Worm (Caenorhabditis elegans) whole organism, L1 larva: Measurements from ENCODE around the gene ZC513.14.

Experiments used
- C16A3.4 ChIP-seq: fragments of 150-350 bp; optimal IDR thresholded peaks from 2 replicates; lab custom pipeline; 2014; ENCODE audit warnings: missing biosample characterization, missing genetic modification characterization
- F16B12.6 ChIP-seq: fragments of 150-350 bp; optimal IDR thresholded peaks from 2 replicates; lab custom pipeline; 2014; ENCODE audit warnings: missing biosample characterization, missing genetic modification characterization
- Y116A8C.19 ChIP-seq: sonication (generic microtip); optimal IDR thresholded peaks from 2 replicates; lab custom pipeline; 2016; ENCODE audit warnings: missing compliant biosample characterization, missing genetic modification characterization, borderline replicate concordance
- aha-1 ChIP-seq: fragments of 150-350 bp; optimal IDR thresholded peaks from 2 replicates; lab custom pipeline; 2014; ENCODE audit warnings: missing biosample characterization, missing genetic modification characterization
- alr-1 ChIP-seq: fragments of 200-800 bp; sonication (Bioruptor generic); optimal IDR thresholded peaks from 2 replicates; lab custom pipeline; 2018; ENCODE audit warnings: borderline replicate concordance, mild to moderate bottlenecking, missing genetic modification characterization, missing compliant biosample characterization
- ama-1 ChIP-seq: fragments of 150-350 bp; optimal IDR thresholded peaks from 2 replicates; lab custom pipeline; 2014
- blmp-1 ChIP-seq: fragments of 150-350 bp; optimal IDR thresholded peaks from 2 replicates; lab custom pipeline; 2014; ENCODE audit warnings: missing biosample characterization, missing genetic modification characterization
- ceh-8 ChIP-seq: fragments of 200-800 bp; sonication (Bioruptor generic); optimal IDR thresholded peaks from 2 replicates; lab custom pipeline; 2018; ENCODE audit warnings: mild to moderate bottlenecking, missing genetic modification characterization, moderate library complexity, missing compliant biosample characterization
- ceh-88 ChIP-seq: fragments of 200-800 bp; sonication (Bioruptor generic); IDR thresholded peaks from 2 replicates; pipeline ENCODE4 v1.3.6; 2022; ENCODE audit warnings: missing genetic modification characterization, missing compliant biosample characterization
- egl-13 ChIP-seq: sonication (generic microtip); optimal IDR thresholded peaks from 2 replicates; lab custom pipeline; 2016; ENCODE audit warnings: missing genotype, missing genetic modification reagents, missing genetic modification characterization, missing compliant biosample characterization
- ets-5 ChIP-seq: fragments of 200-800 bp; sonication (Bioruptor generic); IDR thresholded peaks from 2 replicates; pipeline ENCODE4 v1.3.6; 2022; ENCODE audit warnings: missing genetic modification characterization, missing compliant biosample characterization
- fkh-8 ChIP-seq: sonication (generic microtip); optimal IDR thresholded peaks from 2 replicates; lab custom pipeline; 2016; ENCODE audit warnings: mild to moderate bottlenecking, missing genetic modification characterization, missing compliant biosample characterization
- fos-1 ChIP-seq: fragments of 150-350 bp; optimal IDR thresholded peaks from 2 replicates; lab custom pipeline; 2014; ENCODE audit warnings: missing biosample characterization, missing genetic modification characterization
- grh-1 ChIP-seq: fragments of 200-800 bp; sonication (Bioruptor generic); IDR thresholded peaks from 2 replicates; pipeline ENCODE4 v1.3.6; 2022; ENCODE audit warnings: missing genetic modification reagents, missing genetic modification characterization, missing compliant biosample characterization
- irx-1 ChIP-seq: sonication (generic microtip); optimal IDR thresholded peaks from 2 replicates; lab custom pipeline; 2016; ENCODE audit warnings: missing genetic modification characterization, missing compliant biosample characterization
- isw-1 ChIP-seq: fragments of 200-800 bp; sonication (Bioruptor generic); IDR thresholded peaks from 2 replicates; pipeline ENCODE4 v1.3.6; 2022; ENCODE audit warnings: missing genetic modification characterization, missing compliant biosample characterization
- jun-1 ChIP-seq: fragments of 150-350 bp; optimal IDR thresholded peaks from 2 replicates; lab custom pipeline; 2014; ENCODE audit warnings: missing biosample characterization, missing genetic modification reagents, missing genetic modification characterization
- lin-13 ChIP-seq: fragments of 150-350 bp; optimal IDR thresholded peaks from 2 replicates; lab custom pipeline; 2014; ENCODE audit warnings: missing biosample characterization, missing genetic modification reagents, missing genetic modification characterization
- lin-14 ChIP-seq: fragments of 200-800 bp; sonication (Bioruptor generic); optimal IDR thresholded peaks from 2 replicates; lab custom pipeline; 2018; ENCODE audit warnings: mild to moderate bottlenecking, missing genetic modification characterization, moderate library complexity, missing compliant biosample characterization
- lin-35 ChIP-seq, 2 experiments: fragments of 150-350 bp; optimal IDR thresholded peaks; 2 replicates each; lab custom pipeline; 2014; ENCODE audit warnings: missing biosample characterization in 2 of 2, missing genetic modification characterization in 2 of 2, missing genetic modification reagents in 2 of 2
- lir-3 ChIP-seq: sonication (generic microtip); optimal IDR thresholded peaks from 2 replicates; lab custom pipeline; 2016; ENCODE audit warnings: mild to moderate bottlenecking, missing genetic modification characterization, moderate library complexity, missing compliant biosample characterization; ENCODE audit not compliant: poor library complexity
- mdl-1 ChIP-seq, 2 experiments: fragments of 150-350 bp; optimal IDR thresholded peaks; 2 replicates each; lab custom pipeline; 2014 to 2017; ENCODE audit warnings: missing biosample characterization in 2 of 2, missing genetic modification characterization in 2 of 2, inconsistent platforms in 1 of 2
- mef-2 ChIP-seq: fragments of 150-350 bp; optimal IDR thresholded peaks from 2 replicates; lab custom pipeline; 2014; ENCODE audit warnings: missing biosample characterization, missing genetic modification characterization
- mep-1 ChIP-seq: fragments of 150-350 bp; optimal IDR thresholded peaks from 2 replicates; lab custom pipeline; 2014; ENCODE audit warnings: missing biosample characterization, missing genetic modification characterization
- nhr-19 ChIP-seq: fragments of 200-800 bp; sonication (Bioruptor generic); conservative IDR thresholded peaks from 2 replicates; pipeline ENCODE4 v1.3.6; 2022; ENCODE audit warnings: missing genetic modification characterization, missing compliant biosample characterization
- nhr-28 ChIP-seq: fragments of 150-350 bp; optimal IDR thresholded peaks from 2 replicates; lab custom pipeline; 2014; ENCODE audit warnings: missing biosample characterization, missing genetic modification characterization
- nhr-47 ChIP-seq: sonication (generic microtip); optimal IDR thresholded peaks from 2 replicates; lab custom pipeline; 2016; ENCODE audit warnings: mild to moderate bottlenecking, missing genetic modification characterization, moderate library complexity, missing compliant biosample characterization
- nhr-77 ChIP-seq: fragments of 150-350 bp; optimal IDR thresholded peaks from 2 replicates; lab custom pipeline; 2014; ENCODE audit warnings: missing biosample characterization, missing genetic modification characterization
- nhr-85 ChIP-seq: sonication (generic microtip); peaks from one replicate; lab custom pipeline; 2016; ENCODE audit warnings: missing genetic modification characterization, inconsistent platforms, missing compliant biosample characterization
- nhr-90 ChIP-seq: sonication (generic microtip); optimal IDR thresholded peaks from 2 replicates; lab custom pipeline; 2016; ENCODE audit warnings: mild to moderate bottlenecking, missing genetic modification characterization, missing compliant biosample characterization; ENCODE audit not compliant: poor library complexity
- snpc-4 ChIP-seq: fragments of 150-350 bp; optimal IDR thresholded peaks from 2 replicates; lab custom pipeline; 2014; ENCODE audit warnings: missing biosample characterization, missing genetic modification characterization
- snu-23 ChIP-seq: sonication (generic microtip); optimal IDR thresholded peaks from 2 replicates; lab custom pipeline; 2016; ENCODE audit warnings: missing genetic modification characterization, missing compliant biosample characterization
- sox-4 ChIP-seq: sonication (generic microtip); optimal IDR thresholded peaks from 2 replicates; lab custom pipeline; 2016; ENCODE audit warnings: missing genetic modification characterization, missing compliant biosample characterization
- tbx-2 ChIP-seq: sonication (generic microtip); optimal IDR thresholded peaks from 2 replicates; lab custom pipeline; 2016; ENCODE audit warnings: missing genetic modification characterization, missing compliant biosample characterization
- tlp-1 ChIP-seq: fragments of 150-350 bp; optimal IDR thresholded peaks from 2 replicates; lab custom pipeline; 2014; ENCODE audit warnings: missing biosample characterization, missing genetic modification characterization
- unc-30 ChIP-seq: sonication (generic microtip); optimal IDR thresholded peaks from 2 replicates; lab custom pipeline; 2017; ENCODE audit warnings: missing biosample characterization, missing genetic modification characterization
- unc-98 ChIP-seq: fragments of 200-800 bp; sonication (Bioruptor generic); IDR thresholded peaks from 2 replicates; pipeline ENCODE4 v1.3.6; 2022; ENCODE audit warnings: missing genetic modification characterization, missing compliant biosample characterization
- vab-15 ChIP-seq: sonication (generic microtip); optimal IDR thresholded peaks from 2 replicates; lab custom pipeline; 2017; ENCODE audit warnings: missing genotype, mild to moderate bottlenecking, missing genetic modification characterization, missing compliant biosample characterization
- zag-1 ChIP-seq: fragments of 150-350 bp; optimal IDR thresholded peaks from 2 replicates; lab custom pipeline; 2014; ENCODE audit warnings: missing biosample characterization, missing genetic modification characterization

ZC513.14 gene

ce11 chrV:8062074-8062473 lies 26.2 kb upstream of the ZC513.14 start, which contains the start of gene str-139:
TSS of gene str-139 (minus strand) at chrV:8062174.
- TF ChIP-seq irx-1 (tag; lab: Kevin White, UChicago), result no peak
- TF ChIP-seq mdl-1 (tag; optimal IDR thresholded peaks at IDR 0.05; lab: Kevin White, UChicago), result no peak
- no peak for TF ChIP-seq zag-1 (tag; lab: Kevin White, UChicago)
- no peak for TF ChIP-seq ceh-8 (GFP tag; lab: Kevin White, UChicago)
- TF ChIP-seq lin-35 (GFP tag; optimal IDR thresholded peaks at IDR 0.05; lab: Kevin White, UChicago), result no peak
- no peak for TF ChIP-seq aha-1
- TF ChIP-seq fkh-8 (tag; lab: Kevin White, UChicago), result no peak
- TF ChIP-seq mef-2 (tag; lab: Kevin White, UChicago), result no peak
- TF ChIP-seq isw-1, result no peak
- TF ChIP-seq Y116A8C.19 (tag; lab: Kevin White, UChicago), result no peak
- no peak for TF ChIP-seq ama-1
- no peak for TF ChIP-seq mep-1 (tag; lab: Kevin White, UChicago)
- no peak for TF ChIP-seq lin-14 (GFP tag; lab: Kevin White, UChicago)
- no peak for TF ChIP-seq lin-13
- TF ChIP-seq tlp-1 (tag; lab: Kevin White, UChicago), result no peak
- TF ChIP-seq nhr-19 (GFP tag; lab: Robert Waterston, UW), result no peak
- TF ChIP-seq nhr-47, result no peak
- no peak for TF ChIP-seq ceh-88 (GFP tag; lab: Robert Waterston, UW)
- TF ChIP-seq lir-3, result no peak

- no peak for TF ChIP-seq irx-1 (tag; lab: Kevin White, UChicago)
- no peak for TF ChIP-seq snpc-4
- TF ChIP-seq C16A3.4 (tag; lab: Kevin White, UChicago), result no peak
- no peak for TF ChIP-seq sox-4
- TF ChIP-seq alr-1 (tag; lab: Kevin White, UChicago), result no peak
- TF ChIP-seq nhr-28, result no peak
- TF ChIP-seq egl-13, result no peak
- TF ChIP-seq F16B12.6 (tag; lab: Kevin White, UChicago), result no peak
- TF ChIP-seq nhr-90, result no peak
- no peak for TF ChIP-seq lir-3
- no peak for TF ChIP-seq unc-30
- no peak for TF ChIP-seq nhr-77 (tag; lab: Kevin White, UChicago)
- no peak for TF ChIP-seq lin-35 (GFP tag; optimal IDR thresholded peaks at IDR 0.05; lab: Kevin White, UChicago)
- TF ChIP-seq lin-14 (GFP tag; lab: Kevin White, UChicago), result no peak
- TF ChIP-seq ets-5, result no peak
- no peak for TF ChIP-seq vab-15 (tag; lab: Kevin White, UChicago)
- TF ChIP-seq unc-98, result no peak
- no peak for TF ChIP-seq jun-1 (tag; lab: Kevin White, UChicago)
Observed at ce11 chrV:8058359-8058758, 22.5 kb upstream of the ZC513.14 start, which contains the start of gene str-138. TSS of gene str-138 (plus strand) at chrV:8058659.

DNA sequence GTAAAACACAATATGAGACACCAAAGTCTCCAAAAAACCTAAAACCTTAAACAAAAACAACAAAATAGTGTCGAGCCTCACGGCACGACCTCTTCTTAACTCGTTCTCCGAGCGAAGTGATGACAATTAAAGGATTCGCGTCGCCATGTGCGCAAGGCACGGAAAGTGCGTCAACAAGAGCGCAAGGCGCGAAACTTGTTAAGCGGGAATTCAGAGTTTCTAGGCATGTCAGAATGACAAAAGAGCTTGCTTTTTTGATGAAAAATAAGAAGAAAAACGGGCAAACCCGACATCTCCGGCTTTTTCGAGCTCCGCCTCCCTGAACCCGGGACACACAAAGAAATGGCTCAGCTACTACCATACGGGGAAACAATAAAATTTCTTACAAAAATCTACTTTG lies 21.9 kb upstream of the ZC513.14 start:
- TF ChIP-seq grh-1 (GFP tag; lab: Robert Waterston, UW), result 0 out of 2 replicates have a peak, but pooled peaks have one; percentile 14
- TF ChIP-seq, all 84 proteins: peak for 1; not testable (repeated sequence) for 83

DNA sequence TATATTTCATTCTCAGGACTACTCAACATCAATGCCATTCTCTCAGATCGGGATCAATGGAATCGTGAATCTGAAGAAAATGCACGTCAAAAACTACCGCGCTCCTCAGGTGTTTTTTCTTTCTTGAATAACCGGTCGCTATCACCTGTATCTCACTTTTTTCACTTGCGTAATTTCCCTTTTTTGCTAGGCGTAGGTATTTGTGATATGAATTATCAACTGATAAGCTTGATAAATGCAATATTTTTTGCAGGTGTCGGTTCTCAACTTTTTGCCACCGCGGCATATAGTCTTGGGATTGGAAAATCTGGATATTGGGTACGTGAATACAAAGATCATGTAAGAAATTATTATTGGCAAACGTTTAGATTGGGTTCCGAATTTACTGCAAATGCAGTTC lies 19.3 kb upstream of the ZC513.14 start:
- TF ChIP-seq tbx-2, result no peak
- peak; percentile 79 for TF ChIP-seq blmp-1 (tag; lab: Kevin White, UChicago)
- no peak for TF ChIP-seq egl-13
- TF ChIP-seq, all 84 proteins: peak for 1

- TF ChIP-seq blmp-1 (tag; lab: Kevin White, UChicago) (peak; percentile 16), snu-23 (GFP tag; lab: Kevin White, UChicago) (no peak), fos-1 (tag; lab: Kevin White, UChicago) (no peak), C16A3.4 (tag; lab: Kevin White, UChicago) (no peak), nhr-85 (tag; lab: Kevin White, UChicago) (peak; percentile 9), lin-14 (GFP tag; lab: Kevin White, UChicago) (no peak), fkh-8 (tag; lab: Kevin White, UChicago) (no peak)
Observed at ce11 chrV:8054130-8054529, 18.3 kb upstream of the ZC513.14 start, which contains the start of gene ZC513.2. TSS of gene ZC513.2 (plus strand) at chrV:8054430.
